Worm (Caenorhabditis elegans) whole organism, L4 larva: ENCODE measurements around the gene oac-22.

Experiments used
- F26F4.8 ChIP-seq: fragments of 200-800 bp; sonication (Bioruptor generic); conservative IDR thresholded peaks from 2 replicates; pipeline ENCODE4 v1.3.6; 2022; ENCODE audit warnings: missing genetic modification characterization, missing compliant biosample characterization
- Y48G9A.11 ChIP-seq: fragments of 200-800 bp; sonication (Bioruptor generic); IDR thresholded peaks from 2 replicates; pipeline ENCODE4 v1.3.6; 2022; ENCODE audit warnings: missing genetic modification reagents, missing genetic modification characterization, missing compliant biosample characterization
- Y5F2A.4 ChIP-seq: fragments of 200-800 bp; sonication (Bioruptor generic); optimal IDR thresholded peaks from 2 replicates; lab custom pipeline; 2018; ENCODE audit warnings: mild to moderate bottlenecking, missing genetic modification characterization, missing compliant biosample characterization
- Y75B8A.6 ChIP-seq: fragments of 200-800 bp; sonication (Bioruptor generic); IDR thresholded peaks from 2 replicates; pipeline ENCODE4 v1.3.6; 2022; ENCODE audit warnings: missing genetic modification reagents, missing genetic modification characterization, missing compliant biosample characterization
- ZK337.2 ChIP-seq: fragments of 200-800 bp; sonication (Bioruptor generic); IDR thresholded peaks from 2 replicates; pipeline ENCODE4 v1.3.6; 2022; ENCODE audit warnings: missing genetic modification reagents, missing genetic modification characterization, missing compliant biosample characterization
- aha-1 ChIP-seq: fragments of 150-350 bp; peaks from one replicate; lab custom pipeline; 2014; ENCODE audit warnings: missing biosample characterization, missing genetic modification characterization
- ama-1 ChIP-seq: fragments of 150-350 bp; optimal IDR thresholded peaks from 2 replicates; lab custom pipeline; 2014; ENCODE audit warnings: inconsistent platforms, mixed read lengths
- attf-4 ChIP-seq: sonication (generic microtip); optimal IDR thresholded peaks from 3 replicates; lab custom pipeline; 2017; ENCODE audit warnings: missing biosample characterization, missing genetic modification characterization
- ceh-20 ChIP-seq: fragments of 200-800 bp; sonication (Bioruptor generic); IDR thresholded peaks from 2 replicates; pipeline ENCODE4 v1.3.6; 2022; ENCODE audit warnings: missing genetic modification reagents, missing genetic modification characterization, missing compliant biosample characterization
- ceh-32 ChIP-seq: sonication (generic microtip); optimal IDR thresholded peaks from 2 replicates; lab custom pipeline; 2016; ENCODE audit warnings: mild to moderate bottlenecking, missing genetic modification characterization, missing compliant biosample characterization; ENCODE audit not compliant: poor library complexity
- ceh-44 ChIP-seq: fragments of 200-800 bp; sonication (Bioruptor generic); IDR thresholded peaks from 2 replicates; pipeline ENCODE4 v1.3.6; 2022; ENCODE audit warnings: missing genetic modification reagents, missing genetic modification characterization, missing compliant biosample characterization
- ceh-82 ChIP-seq: sonication (generic microtip); optimal IDR thresholded peaks from 2 replicates; lab custom pipeline; 2017; ENCODE audit warnings: missing biosample characterization, missing genetic modification characterization
- dmd-8 ChIP-seq: fragments of 200-800 bp; sonication (Bioruptor generic); IDR thresholded peaks from 2 replicates; pipeline ENCODE4 v1.3.6; 2022; ENCODE audit warnings: missing genetic modification characterization, missing compliant biosample characterization
- dmd-9 ChIP-seq: fragments of 200-800 bp; sonication (Bioruptor generic); IDR thresholded peaks from 2 replicates; pipeline ENCODE4 v1.3.6; 2022; ENCODE audit warnings: missing genetic modification reagents, missing genetic modification characterization, missing compliant biosample characterization
- duxl-1 ChIP-seq: sonication (generic microtip); optimal IDR thresholded peaks from 2 replicates; lab custom pipeline; 2016; ENCODE audit warnings: mild to moderate bottlenecking, missing genetic modification characterization, moderate library complexity, missing compliant biosample characterization; ENCODE audit not compliant: poor library complexity
- fkh-10 ChIP-seq: fragments of 150-350 bp; optimal IDR thresholded peaks from 2 replicates; lab custom pipeline; 2014; ENCODE audit warnings: missing biosample characterization, missing genetic modification reagents, missing genetic modification characterization
- fos-1 ChIP-seq: fragments of 150-350 bp; optimal IDR thresholded peaks from 2 replicates; lab custom pipeline; 2014; ENCODE audit warnings: missing biosample characterization, missing genetic modification characterization
- hif-1 ChIP-seq, 2 experiments: sonication (generic microtip); optimal IDR thresholded peaks; 2 replicates each; lab custom pipeline; 2016 to 2017; ENCODE audit warnings: missing compliant biosample characterization in 2 of 2, missing genetic modification characterization in 2 of 2, missing genetic modification reagents in 2 of 2, missing genotype in 2 of 2, mild to moderate bottlenecking in 1 of 2
- hlh-30 ChIP-seq: sonication (generic microtip); optimal IDR thresholded peaks from 2 replicates; lab custom pipeline; 2017; ENCODE audit warnings: antibody characterized with exemption, mild to moderate bottlenecking, missing genetic modification characterization, missing compliant biosample characterization; ENCODE audit not compliant: insufficient read depth
- lin-15B ChIP-seq: fragments of 150-350 bp; sonication (generic microtip); optimal IDR thresholded peaks from 3 replicates; lab custom pipeline; 2014; ENCODE audit warnings: missing biosample characterization, missing genetic modification characterization
- madf-5 ChIP-seq, 2 experiments: fragments of 200-800 bp; sonication (Bioruptor generic); IDR thresholded peaks; 2 replicates each; pipeline ENCODE4 v1.3.6; 2022; ENCODE audit warnings: missing compliant biosample characterization in 2 of 2, missing genetic modification characterization in 2 of 2
- mep-1 ChIP-seq: fragments of 150-350 bp; sonication (generic microtip); optimal IDR thresholded peaks from 3 replicates; lab custom pipeline; 2014; ENCODE audit warnings: missing biosample characterization, missing genetic modification characterization
- nhr-42 ChIP-seq: fragments of 200-800 bp; sonication (Bioruptor generic); IDR thresholded peaks from 2 replicates; pipeline ENCODE4 v1.3.6; 2022; ENCODE audit warnings: missing genetic modification characterization, missing compliant biosample characterization
- nhr-48 ChIP-seq: sonication (generic microtip); optimal IDR thresholded peaks from 2 replicates; lab custom pipeline; 2016; ENCODE audit warnings: mild to moderate bottlenecking, missing genetic modification characterization, missing compliant biosample characterization
- pha-4 ChIP-seq, 2 experiments: fragments of 150-350 bp in 1 of 2; fragments of 200-800 bp in 1 of 2; sonication (Bioruptor generic) in 1 of 2; IDR thresholded peaks in 1 of 2; optimal IDR thresholded peaks in 1 of 2; 2 replicates each; pipeline versions ENCODE4 v1.3.6 to Lab custom; 2014 to 2022; ENCODE audit warnings: missing genetic modification characterization in 2 of 2, missing genetic modification reagents in 2 of 2, missing biosample characterization in 1 of 2, missing compliant biosample characterization in 1 of 2
- pqm-1 ChIP-seq: sonication (generic microtip); optimal IDR thresholded peaks from 2 replicates; lab custom pipeline; 2017; ENCODE audit warnings: missing biosample characterization, missing genetic modification characterization
- sdz-12 ChIP-seq: fragments of 200-800 bp; sonication (Bioruptor generic); optimal IDR thresholded peaks from 2 replicates; lab custom pipeline; 2018; ENCODE audit warnings: mild to moderate bottlenecking, missing genetic modification characterization, missing compliant biosample characterization
- set-16 ChIP-seq: fragments of 200-800 bp; sonication (Bioruptor generic); IDR thresholded peaks from 2 replicates; pipeline ENCODE4 v1.3.6; 2022; ENCODE audit warnings: missing genetic modification reagents, missing genetic modification characterization, missing compliant biosample characterization
- snpc-1.2 ChIP-seq: fragments of 200-800 bp; sonication (Bioruptor generic); IDR thresholded peaks from 2 replicates; pipeline ENCODE4 v1.3.6; 2022; ENCODE audit warnings: missing genetic modification reagents, missing genetic modification characterization, missing compliant biosample characterization
- spr-1 ChIP-seq: sonication (generic microtip); optimal IDR thresholded peaks from 2 replicates; lab custom pipeline; 2016; ENCODE audit warnings: mild to moderate bottlenecking, missing genetic modification characterization, missing compliant biosample characterization
- spr-3 ChIP-seq: fragments of 200-800 bp; sonication (Bioruptor generic); optimal IDR thresholded peaks from 2 replicates; lab custom pipeline; 2018; ENCODE audit warnings: mild to moderate bottlenecking, missing genetic modification characterization, missing compliant biosample characterization
- unc-130 ChIP-seq: sonication (generic microtip); optimal IDR thresholded peaks from 2 replicates; lab custom pipeline; 2016; ENCODE audit warnings: missing genetic modification reagents, missing genetic modification characterization, missing compliant biosample characterization
- unc-62 ChIP-seq, 3 experiments: fragments of 150-350 bp in 1 of 3; sonication (generic microtip); optimal IDR thresholded peaks in 2 of 3; peaks in 1 of 3; 1 replicate in 1 of 3; 2 replicates in 2 of 3; lab custom pipeline; 2014 to 2017; ENCODE audit warnings: missing biosample characterization in 3 of 3, missing genetic modification characterization in 3 of 3, missing genetic modification reagents in 3 of 3, missing genotype in 1 of 3
- zip-11 ChIP-seq: fragments of 200-800 bp; sonication (Bioruptor generic); IDR thresholded peaks from 2 replicates; pipeline ENCODE4 v1.3.6; 2022; ENCODE audit warnings: missing genetic modification characterization, missing compliant biosample characterization

The oac-22 gene

ce11 chrIV:3848985-3849384 lies 36.5 kb upstream of the oac-22 start:
- TF ChIP-seq pha-4 (GFP tag; IDR thresholded peaks at IDR 0.05; lab: Robert Waterston, UW), result no peak
- TF ChIP-seq pha-4 (tag; optimal IDR thresholded peaks at IDR 0.05; lab: Kevin White, UChicago), result no peak
- no peak for TF ChIP-seq ama-1 (lab: Kevin White, UChicago)

- TF ChIP-seq dmd-9, result no peak
- TF ChIP-seq fkh-10 (GFP tag; lab: Kevin White, UChicago), result no peak
- TF ChIP-seq hif-1 (tag; optimal IDR thresholded peaks at IDR 0.05; lab: Kevin White, UChicago), result no peak
- no peak for TF ChIP-seq spr-1 (tag; lab: Kevin White, UChicago)
- no peak for TF ChIP-seq Y48G9A.11
- no peak for TF ChIP-seq hlh-30 (tag; lab: Kevin White, UChicago)
- TF ChIP-seq dmd-8, result no peak
- TF ChIP-seq spr-3, result no peak
- TF ChIP-seq Y5F2A.4 (GFP tag; lab: Kevin White, UChicago), result no peak
- no peak for TF ChIP-seq unc-62 (GFP tag; optimal IDR thresholded peaks at IDR 0.05 in 1 of 2; lab: Kevin White, UChicago)
- TF ChIP-seq unc-62 (tag; optimal IDR thresholded peaks at IDR 0.05; lab: Kevin White, UChicago), result no peak
- no peak for TF ChIP-seq ZK337.2 (GFP tag; lab: Robert Waterston, UW)
- TF ChIP-seq Y75B8A.6, result no peak
- TF ChIP-seq duxl-1 (tag; lab: Kevin White, UChicago), result no peak
- TF ChIP-seq nhr-48 (tag; lab: Kevin White, UChicago), result no peak
- TF ChIP-seq sdz-12 (GFP tag; lab: Kevin White, UChicago), result no peak
- TF ChIP-seq nhr-42 (GFP tag; lab: Robert Waterston, UW), result no peak
- TF ChIP-seq ceh-20, result no peak
- TF ChIP-seq snpc-1.2 (GFP tag; lab: Robert Waterston, UW), result no peak
Observed at ce11 chrIV:3853557-3853956, 31.9 kb upstream of the oac-22 start.

ce11 chrIV:3854606-3855005 lies 30.9 kb upstream of the oac-22 start:
- TF ChIP-seq unc-62 (GFP tag; optimal IDR thresholded peaks at IDR 0.05 in 1 of 2; lab: Kevin White, UChicago) (peak in 1 of 2 experiments; percentile 61), unc-62 (tag; optimal IDR thresholded peaks at IDR 0.05; lab: Kevin White, UChicago) (no peak), F26F4.8 (GFP tag; lab: Robert Waterston, UW) (no peak), dmd-8 (no peak), lin-15B (tag; lab: Kevin White, UChicago) (no peak), zip-11 (no peak), attf-4 (tag; lab: Kevin White, UChicago) (no peak), pqm-1 (tag; lab: Kevin White, UChicago) (no peak), ceh-44 (GFP tag; lab: Robert Waterston, UW) (no peak), set-16 (GFP tag; lab: Robert Waterston, UW) (peak; percentile 51), aha-1 (tag; lab: Kevin White, UChicago) (peak; percentile 88)

ce11 chrIV:3855543-3855942 lies 29.9 kb upstream of the oac-22 start, which contains the start of gene zag-1:
TSS of gene zag-1 (plus strand) at chrIV:3855843.
- TF ChIP-seq fos-1 (tag; lab: Kevin White, UChicago) (peak; percentile 61), ceh-82 (tag; lab: Kevin White, UChicago) (no peak), ceh-32 (tag; lab: Kevin White, UChicago) (no peak), unc-130 (no peak), sdz-12 (GFP tag; lab: Kevin White, UChicago) (no peak), madf-5 (GFP tag; IDR thresholded peaks at IDR 0.05; lab: Robert Waterston, UW) (no peak), mep-1 (tag; lab: Kevin White, UChicago) (no peak), snpc-1.2 (GFP tag; lab: Robert Waterston, UW) (no peak)
- TF ChIP-seq, all 104 proteins: peak for 1
